Worm (Caenorhabditis elegans): Measurements from ENCODE around the gene metl-18.
"Not testable (repeated sequence)": the region's sequence is repeated elsewhere in the genome, so short reads cannot be mapped to it uniquely, and the experiment has no call there.

metl-18 gene

ce11 chrIII:3453486-3453885, 27.9 kb downstream of the metl-18 start, which contains the start of gene C34C12.2:
TSS of gene C34C12.2 (plus strand) at chrIII:3453786.
- not testable (repeated sequence) for TF ChIP-seq dao-5, him-1, W03F9.2 (tag; optimal IDR thresholded peaks at IDR 0.05)

ce11 chrIII:3454045-3454444, 28.5 kb downstream of the metl-18 start, which contains the start of gene C34C12.1:
TSS of gene C34C12.1 (plus strand) at chrIII:3454345.
- not testable (repeated sequence) for TF ChIP-seq W03F9.2, dao-5, him-1 (tag; optimal IDR thresholded peaks at IDR 0.05)

ce11 chrIII:3456226-3456625, 30.7 kb downstream of the metl-18 start:
- peak; percentile 96 for TF ChIP-seq W03F9.2 (tag; optimal IDR thresholded peaks at IDR 0.05)
- peak; percentile 96 for TF ChIP-seq him-1 (tag; optimal IDR thresholded peaks at IDR 0.05)
- TF ChIP-seq dao-5 (tag; optimal IDR thresholded peaks at IDR 0.05), result no peak

ce11 chrIII:3460061-3460460, 34.5 kb downstream of the metl-18 start, which contains the start of gene C34C12.8:
TSS of gene C34C12.8 (plus strand) at chrIII:3460406.
- TF ChIP-seq W03F9.2 (tag; optimal IDR thresholded peaks at IDR 0.05), result peak; percentile 89
- TF ChIP-seq dao-5 (tag; optimal IDR thresholded peaks at IDR 0.05), result no peak
- peak; percentile 76 for TF ChIP-seq him-1 (tag; optimal IDR thresholded peaks at IDR 0.05)

ce11 chrIII:3461403-3461802, 35.9 kb downstream of the metl-18 start, which contains the start of gene pph-6:
TSS of gene pph-6 (plus strand) at chrIII:3461703.
- no peak for TF ChIP-seq him-1 (tag; optimal IDR thresholded peaks at IDR 0.05)
- no peak for TF ChIP-seq W03F9.2 (tag; optimal IDR thresholded peaks at IDR 0.05)
- TF ChIP-seq dao-5 (tag; optimal IDR thresholded peaks at IDR 0.05), result no peak

- no peak for TF ChIP-seq dao-5 (tag; optimal IDR thresholded peaks at IDR 0.05)
- no peak for TF ChIP-seq W03F9.2 (tag; optimal IDR thresholded peaks at IDR 0.05)
- TF ChIP-seq him-1 (tag; optimal IDR thresholded peaks at IDR 0.05), result no peak
Observed at ce11 chrIII:3467013-3467412, 41.5 kb downstream of the metl-18 start.

- no peak for TF ChIP-seq him-1 (tag; optimal IDR thresholded peaks at IDR 0.05)
- TF ChIP-seq dao-5 (tag; optimal IDR thresholded peaks at IDR 0.05), result no peak
- no peak for TF ChIP-seq W03F9.2 (tag; optimal IDR thresholded peaks at IDR 0.05)
Observed at ce11 chrIII:3468384-3468783, 42.8 kb downstream of the metl-18 start.

- TF ChIP-seq him-1 (tag; optimal IDR thresholded peaks at IDR 0.05) (no peak), dao-5 (tag; optimal IDR thresholded peaks at IDR 0.05) (no peak), W03F9.2 (tag; optimal IDR thresholded peaks at IDR 0.05) (no peak)
Observed at ce11 chrIII:3469646-3470045, 44.1 kb downstream of the metl-18 start, which contains the start of gene smim-14. TSS of gene smim-14 (minus strand) at chrIII:3469746.

ce11 chrIII:3470433-3470832, 44.9 kb downstream of the metl-18 start:
- TF ChIP-seq dao-5 (tag; optimal IDR thresholded peaks at IDR 0.05) (no peak), him-1 (tag; optimal IDR thresholded peaks at IDR 0.05) (no peak), W03F9.2 (tag; optimal IDR thresholded peaks at IDR 0.05) (no peak)

ce11 chrIII:3470973-3471372, 45.4 kb downstream of the metl-18 start:
- TF ChIP-seq W03F9.2 (tag; optimal IDR thresholded peaks at IDR 0.05) (no peak), dao-5 (tag; optimal IDR thresholded peaks at IDR 0.05) (no peak), him-1 (tag; optimal IDR thresholded peaks at IDR 0.05) (no peak)

- TF ChIP-seq dao-5 (tag; optimal IDR thresholded peaks at IDR 0.05), result no peak
- no peak for TF ChIP-seq W03F9.2 (tag; optimal IDR thresholded peaks at IDR 0.05)
- TF ChIP-seq him-1 (tag; optimal IDR thresholded peaks at IDR 0.05), result no peak
Observed at ce11 chrIII:3471403-3472053, 46.0 kb downstream of the metl-18 start, which contains the start of gene rsu-1. TSS of gene rsu-1 (plus strand) at chrIII:3472003.

- TF ChIP-seq him-1 (tag; optimal IDR thresholded peaks at IDR 0.05) (no peak), dao-5 (tag; optimal IDR thresholded peaks at IDR 0.05) (no peak), W03F9.2 (tag; optimal IDR thresholded peaks at IDR 0.05) (no peak)
Observed at ce11 chrIII:3475014-3475413, 49.5 kb downstream of the metl-18 start.

- TF ChIP-seq W03F9.2 (tag; optimal IDR thresholded peaks at IDR 0.05) (no peak), him-1 (tag; optimal IDR thresholded peaks at IDR 0.05) (no peak), dao-5 (tag; optimal IDR thresholded peaks at IDR 0.05) (no peak)
Observed at ce11 chrIII:3475497-3475896, 50.0 kb downstream of the metl-18 start, which contains the start of gene C34C12.9. TSS of gene C34C12.9 (minus strand) at chrIII:3475512.

ce11 chrIII:3476245-3476644, 50.7 kb downstream of the metl-18 start:
- no peak for TF ChIP-seq dao-5 (tag; optimal IDR thresholded peaks at IDR 0.05)
- no peak for TF ChIP-seq W03F9.2 (tag; optimal IDR thresholded peaks at IDR 0.05)
- TF ChIP-seq him-1 (tag; optimal IDR thresholded peaks at IDR 0.05), result no peak
